Worm (Caenorhabditis elegans) whole organism, late embryonic: Measurements from ENCODE around the gene T05B11.4.

Source experiments
- K02D7.2 ChIP-seq: sonication (generic microtip); optimal IDR thresholded peaks from 2 replicates; lab custom pipeline; 2017; ENCODE audit warnings: mild to moderate bottlenecking, missing genetic modification characterization, missing compliant biosample characterization
- ceh-6 ChIP-seq: fragments of 200-800 bp; sonication (Bioruptor generic); optimal IDR thresholded peaks from 2 replicates; lab custom pipeline; 2018; ENCODE audit warnings: mild to moderate bottlenecking, missing genetic modification characterization, missing compliant biosample characterization
- che-1 ChIP-seq: sonication (generic microtip); optimal IDR thresholded peaks from 2 replicates; lab custom pipeline; 2016; ENCODE audit warnings: mild to moderate bottlenecking, missing genetic modification characterization, missing compliant biosample characterization
- madf-2 ChIP-seq: sonication (generic microtip); optimal IDR thresholded peaks from 2 replicates; lab custom pipeline; 2017; ENCODE audit warnings: missing genetic modification characterization, missing compliant biosample characterization
- pha-4 ChIP-seq: fragments of 150-350 bp; optimal IDR thresholded peaks from 2 replicates; lab custom pipeline; 2018; ENCODE audit warnings: missing biosample characterization, missing genetic modification reagents, missing genetic modification characterization
- rnt-1 ChIP-seq: sonication (generic microtip); optimal IDR thresholded peaks from 2 replicates; lab custom pipeline; 2016; ENCODE audit warnings: missing genetic modification characterization, missing compliant biosample characterization
- sox-4 ChIP-seq: sonication (generic microtip); optimal IDR thresholded peaks from 2 replicates; lab custom pipeline; 2017; ENCODE audit warnings: mild to moderate bottlenecking, missing genetic modification characterization, inconsistent platforms, missing compliant biosample characterization
- unc-86 ChIP-seq: sonication (generic microtip); optimal IDR thresholded peaks from 2 replicates; lab custom pipeline; 2016; ENCODE audit warnings: missing genetic modification characterization, missing compliant biosample characterization
- zip-5 ChIP-seq: sonication (generic microtip); optimal IDR thresholded peaks from 2 replicates; lab custom pipeline; 2016; ENCODE audit warnings: missing genetic modification characterization, missing compliant biosample characterization

ce11 chrV:7781511-7781910 lies 27.1 kb upstream of the T05B11.4 start, which contains the start of gene cyp-32A1:
- TF ChIP-seq sox-4 (no peak), che-1 (no peak), rnt-1 (tag; lab: Kevin White, UChicago) (no peak), pha-4 (no peak), zip-5 (tag; lab: Kevin White, UChicago) (no peak), unc-86 (tag; lab: Kevin White, UChicago) (no peak), madf-2 (no peak), K02D7.2 (no peak), ceh-6 (GFP tag; lab: Kevin White, UChicago) (no peak)
